Fruit fly (Drosophila melanogaster) whole organism, embryonic: ENCODE results near the gene CG31636.

ENCODE experiments used
- Antp ChIP-seq: fragments of 200-800 bp; sonication (Bioruptor generic); optimal IDR thresholded peaks from 3 replicates; lab custom pipeline; 2016; ENCODE audit warnings: missing biosample characterization, missing genetic modification characterization
- CG10147 ChIP-seq: fragments of 200-800 bp; sonication (Bioruptor generic); optimal IDR thresholded peaks from 2 replicates; lab custom pipeline; 2019; ENCODE audit warnings: missing biosample characterization, mild to moderate bottlenecking, missing genetic modification characterization, moderate library complexity
- CG10543 ChIP-seq: fragments of 200-800 bp; sonication (Bioruptor generic); optimal IDR thresholded peaks from 3 replicates; lab custom pipeline; 2017; ENCODE audit warnings: missing biosample characterization, mild to moderate bottlenecking, missing genetic modification characterization, moderate library complexity
- CG10979 ChIP-seq: fragments of 200-800 bp; sonication (Bioruptor generic); optimal IDR thresholded peaks from 2 replicates; lab custom pipeline; 2018; ENCODE audit warnings: missing biosample characterization, mild to moderate bottlenecking, missing genetic modification characterization, moderate library complexity
- CG11560 ChIP-seq: fragments of 200-800 bp; sonication (Bioruptor generic); IDR thresholded peaks from 3 replicates; pipeline ENCODE4 v1.3.6; 2022; ENCODE audit warnings: missing biosample characterization, missing genetic modification characterization
- CG11723 ChIP-seq: fragments of 200-800 bp; sonication (Bioruptor generic); optimal IDR thresholded peaks from 2 replicates; lab custom pipeline; 2017; ENCODE audit warnings: missing biosample characterization, mild to moderate bottlenecking, missing genetic modification characterization
- CG12769 ChIP-seq: fragments of 200-800 bp; sonication (Bioruptor generic); optimal IDR thresholded peaks from 2 replicates; lab custom pipeline; 2019; ENCODE audit warnings: missing biosample characterization, mild to moderate bottlenecking, missing genetic modification characterization, moderate library complexity
- CG14710 ChIP-seq: fragments of 200-800 bp; sonication (Bioruptor generic); optimal IDR thresholded peaks from 3 replicates; lab custom pipeline; 2019; ENCODE audit warnings: missing biosample characterization, mild to moderate bottlenecking, missing genetic modification characterization, moderate library complexity
- CG1529 ChIP-seq: fragments of 200-800 bp; sonication (Bioruptor generic); optimal IDR thresholded peaks from 3 replicates; lab custom pipeline; 2018; ENCODE audit warnings: missing biosample characterization, missing genetic modification characterization
- CG15479 ChIP-seq: fragments of 200-800 bp; sonication (Bioruptor generic); optimal IDR thresholded peaks from 3 replicates; lab custom pipeline; 2019; ENCODE audit warnings: missing biosample characterization, mild to moderate bottlenecking, missing genetic modification characterization, moderate library complexity
- CG17612 ChIP-seq: fragments of 200-800 bp; sonication (Bioruptor generic); IDR thresholded peaks from 2 replicates; pipeline ENCODE4 v1.3.6; 2022; ENCODE audit warnings: missing biosample characterization, missing genetic modification characterization
- CG18599 ChIP-seq: fragments of 200-800 bp; sonication (Bioruptor generic); optimal IDR thresholded peaks from 3 replicates; lab custom pipeline; 2017; ENCODE audit warnings: missing biosample characterization, missing genetic modification characterization, mild to moderate bottlenecking, moderate library complexity, missing genetic modification reagents
- CG2202 ChIP-seq: fragments of 200-800 bp; sonication (Bioruptor generic); optimal IDR thresholded peaks from 2 replicates; lab custom pipeline; 2018; ENCODE audit warnings: missing biosample characterization, mild to moderate bottlenecking, missing genetic modification characterization
- CG3407 ChIP-seq: fragments of 200-800 bp; sonication (Bioruptor generic); optimal IDR thresholded peaks from 2 replicates; lab custom pipeline; 2018; ENCODE audit warnings: missing biosample characterization, mild to moderate bottlenecking, missing genetic modification characterization
- CG34376 ChIP-seq: fragments of 200-800 bp; sonication (Bioruptor generic); optimal IDR thresholded peaks from 2 replicates; lab custom pipeline; 2018; ENCODE audit warnings: missing biosample characterization, mild to moderate bottlenecking, missing genetic modification characterization
- CG4424 ChIP-seq: fragments of 200-800 bp; sonication (Bioruptor generic); optimal IDR thresholded peaks from 3 replicates; lab custom pipeline; 2016; ENCODE audit warnings: missing biosample characterization, missing genetic modification characterization
- CG5180 ChIP-seq: fragments of 200-800 bp; sonication (Bioruptor generic); optimal IDR thresholded peaks from 3 replicates; lab custom pipeline; 2017; ENCODE audit warnings: missing biosample characterization, missing genetic modification characterization, mild to moderate bottlenecking, moderate library complexity, missing genetic modification reagents
- CG5245 ChIP-seq: fragments of 200-800 bp; sonication (Bioruptor generic); optimal IDR thresholded peaks from 3 replicates; lab custom pipeline; 2016; ENCODE audit warnings: missing biosample characterization, missing genetic modification characterization
- CG6175 ChIP-seq: fragments of 200-800 bp; sonication (Bioruptor generic); IDR thresholded peaks from 3 replicates; pipeline ENCODE4 v1.3.6; 2022; ENCODE audit warnings: missing biosample characterization, missing genetic modification characterization
- CG6791 ChIP-seq: fragments of 200-800 bp; sonication (Bioruptor generic); IDR thresholded peaks from 3 replicates; pipeline ENCODE4 v1.3.6; 2022; ENCODE audit warnings: missing biosample characterization, missing genetic modification characterization; ENCODE audit not compliant: partially characterized antibody
- CG7786 ChIP-seq: fragments of 200-800 bp; sonication (Bioruptor generic); optimal IDR thresholded peaks from 2 replicates; lab custom pipeline; 2016; ENCODE audit warnings: missing biosample characterization, missing genetic modification characterization
- Doc3 ChIP-seq: fragments of 200-800 bp; sonication (Bioruptor generic); IDR thresholded peaks from 3 replicates; pipeline ENCODE4 v1.3.6; 2022; ENCODE audit warnings: missing biosample characterization, missing genetic modification characterization; ENCODE audit not compliant: partially characterized antibody
- Eip74EF ChIP-seq, 2 experiments: fragments of 200-800 bp in 1 of 2; fragments of >200 bp in 1 of 2; sonication (Bioruptor generic) in 1 of 2; optimal IDR thresholded peaks; 2 replicates each; lab custom pipeline; 2017 to 2019; ENCODE audit warnings: missing biosample characterization in 2 of 2, missing genetic modification characterization in 2 of 2, mild to moderate bottlenecking in 1 of 2, moderate library complexity in 1 of 2
- Elba2 ChIP-seq: fragments of 200-800 bp; sonication (Bioruptor generic); optimal IDR thresholded peaks from 3 replicates; lab custom pipeline; 2016; ENCODE audit warnings: missing biosample characterization, missing genetic modification characterization
- HLHmδ ChIP-seq: fragments of 200-800 bp; sonication (Bioruptor generic); optimal IDR thresholded peaks from 2 replicates; lab custom pipeline; 2018; ENCODE audit warnings: missing biosample characterization, mild to moderate bottlenecking, missing genetic modification characterization, moderate library complexity
- Hmr ChIP-seq: fragments of 200-800 bp; sonication (Bioruptor generic); optimal IDR thresholded peaks from 3 replicates; lab custom pipeline; 2017; ENCODE audit warnings: mild to moderate bottlenecking, missing biosample characterization, missing genetic modification reagents, missing genetic modification characterization
- Hr3 ChIP-seq: fragments of 200-800 bp; sonication (Bioruptor generic); optimal IDR thresholded peaks from 3 replicates; lab custom pipeline; 2016; ENCODE audit warnings: missing biosample characterization, missing genetic modification characterization
- Mad ChIP-seq: fragments of 200-800 bp; sonication (Bioruptor generic); optimal IDR thresholded peaks from 2 replicates; lab custom pipeline; 2016; ENCODE audit warnings: missing biosample characterization, missing genetic modification characterization
- Oaz ChIP-seq: fragments of 200-800 bp; sonication (Bioruptor generic); IDR thresholded peaks from 2 replicates; pipeline ENCODE4 v1.3.6; 2022; ENCODE audit warnings: missing biosample characterization, missing genetic modification characterization
- Pdp1 ChIP-seq, 2 experiments: fragments of 200-800 bp; sonication (Bioruptor generic); optimal IDR thresholded peaks; 3 replicates each; lab custom pipeline; 2016; ENCODE audit warnings: missing biosample characterization in 2 of 2, missing genetic modification characterization in 2 of 2, mild to moderate bottlenecking in 1 of 2, moderate library complexity in 1 of 2
- Ptx1 ChIP-seq: fragments of 200-800 bp; sonication (Bioruptor generic); IDR thresholded peaks from 2 replicates; pipeline ENCODE4 v1.3.6; 2022; ENCODE audit warnings: missing biosample characterization, missing genetic modification characterization
- Scr ChIP-seq: fragments of 200-800 bp; sonication (Bioruptor generic); IDR thresholded peaks from 2 replicates; pipeline ENCODE4 v1.3.6; 2022; ENCODE audit warnings: missing biosample characterization, missing genetic modification characterization; ENCODE audit not compliant: partially characterized antibody
- Spps ChIP-seq: fragments of 200-800 bp; sonication (Bioruptor generic); optimal IDR thresholded peaks from 2 replicates; lab custom pipeline; 2018; ENCODE audit warnings: missing biosample characterization, mild to moderate bottlenecking, missing genetic modification characterization
- Xbp1 ChIP-seq: fragments of 200-800 bp; sonication (Bioruptor generic); optimal IDR thresholded peaks from 3 replicates; lab custom pipeline; 2016; ENCODE audit warnings: missing biosample characterization, mild to moderate bottlenecking, missing genetic modification characterization
- aop ChIP-seq: fragments of 200-800 bp; sonication (Bioruptor generic); IDR thresholded peaks from 2 replicates; pipeline ENCODE4 v1.3.6; 2022; ENCODE audit warnings: missing biosample characterization, missing genetic modification characterization
- bowl ChIP-seq: fragments of 200-800 bp; sonication (Bioruptor generic); IDR thresholded peaks from 2 replicates; pipeline ENCODE4 v1.3.6; 2022; ENCODE audit warnings: missing biosample characterization, missing genetic modification characterization
- chm ChIP-seq: fragments of 200-800 bp; sonication (Bioruptor generic); IDR thresholded peaks from 2 replicates; pipeline ENCODE4 v1.3.6; 2022; ENCODE audit warnings: missing biosample characterization, missing genetic modification characterization
- cwo ChIP-seq: fragments of 200-800 bp; sonication (Bioruptor generic); optimal IDR thresholded peaks from 3 replicates; lab custom pipeline; 2017; ENCODE audit warnings: missing biosample characterization, missing genetic modification characterization, mild to moderate bottlenecking, moderate library complexity, missing genetic modification reagents
- fd102C ChIP-seq: fragments of 200-800 bp; sonication (Bioruptor generic); optimal IDR thresholded peaks from 2 replicates; lab custom pipeline; 2018; ENCODE audit warnings: missing biosample characterization, mild to moderate bottlenecking, missing genetic modification characterization, moderate library complexity
- gcm2 ChIP-seq: fragments of 200-800 bp; sonication (Bioruptor generic); optimal IDR thresholded peaks from 2 replicates; lab custom pipeline; 2016; ENCODE audit warnings: missing biosample characterization, missing genetic modification characterization
- gem ChIP-seq: fragments of 200-800 bp; sonication (Bioruptor generic); optimal IDR thresholded peaks from 2 replicates; lab custom pipeline; 2019; ENCODE audit warnings: missing biosample characterization, mild to moderate bottlenecking, missing genetic modification characterization, moderate library complexity
- hb ChIP-seq: fragments of 200-800 bp; sonication (Bioruptor generic); IDR thresholded peaks from 3 replicates; pipeline ENCODE4 v1.3.6; 2022; ENCODE audit warnings: missing biosample characterization, missing genetic modification characterization; ENCODE audit not compliant: partially characterized antibody
- hth ChIP-seq: fragments of >200 bp; optimal IDR thresholded peaks from 2 replicates; lab custom pipeline; 2017; ENCODE audit warnings: inconsistent platforms
- kni ChIP-seq: fragments of 200-800 bp; sonication (Bioruptor generic); optimal IDR thresholded peaks from 3 replicates; lab custom pipeline; 2017; ENCODE audit warnings: mild to moderate bottlenecking, missing biosample characterization, missing genetic modification reagents, missing genetic modification characterization
- mirr ChIP-seq: fragments of 200-800 bp; sonication (Bioruptor generic); optimal IDR thresholded peaks from 3 replicates; lab custom pipeline; 2018; ENCODE audit warnings: missing biosample characterization, mild to moderate bottlenecking, missing genetic modification characterization
- odd ChIP-seq: fragments of 200-800 bp; sonication (Bioruptor generic); optimal IDR thresholded peaks from 2 replicates; lab custom pipeline; 2017; ENCODE audit warnings: missing biosample characterization, mild to moderate bottlenecking, missing genetic modification characterization
- phol ChIP-seq: fragments of 200-800 bp; sonication (Bioruptor generic); optimal IDR thresholded peaks from 3 replicates; lab custom pipeline; 2018; ENCODE audit warnings: missing biosample characterization, mild to moderate bottlenecking, missing genetic modification characterization, moderate library complexity
- zf30C ChIP-seq: fragments of 200-800 bp; sonication (Bioruptor generic); optimal IDR thresholded peaks from 3 replicates; lab custom pipeline; 2018; ENCODE audit warnings: missing biosample characterization, mild to moderate bottlenecking, missing genetic modification characterization

The CG31636 gene

DNA sequence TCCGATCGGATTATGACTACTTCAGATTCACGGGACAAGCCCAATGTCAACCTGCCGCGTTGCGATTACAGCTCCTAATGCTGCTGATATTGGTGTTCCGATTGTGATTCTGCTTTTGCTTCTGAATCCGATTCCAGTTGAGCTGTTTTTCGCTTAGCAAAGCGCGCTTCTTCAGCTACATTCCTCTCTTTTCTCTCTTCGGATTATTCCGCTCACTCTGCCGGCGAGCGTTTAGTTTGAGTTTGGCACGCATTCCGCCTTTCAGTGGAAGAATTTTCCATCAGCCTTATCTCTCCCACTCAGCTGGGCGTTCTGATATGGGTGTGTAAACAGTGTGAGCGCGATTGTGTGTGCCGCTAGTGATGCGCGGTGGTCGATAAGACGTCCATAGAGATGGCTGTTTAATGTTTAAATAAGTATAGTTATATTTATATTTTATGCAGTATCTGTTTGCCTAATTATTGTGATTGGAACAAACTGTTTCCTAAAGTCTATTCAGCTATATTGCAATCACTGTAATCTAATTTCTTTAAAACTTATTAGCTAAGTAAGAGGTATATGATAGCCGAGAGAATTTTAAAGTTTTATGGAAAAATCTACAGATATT is 9.9 kb upstream of the CG31636 start, which contains the start of gene Galt (continued):
- no peak for TF ChIP-seq CG5245 (GFP tag; lab: Kevin White, UChicago)
- TF ChIP-seq CG1529 (GFP tag; lab: Kevin White, UChicago), result no peak
- TF ChIP-seq odd (GFP tag; lab: Kevin White, UChicago), result peak; percentile 43
- no peak for TF ChIP-seq Antp (GFP tag; lab: Kevin White, UChicago)
- TF ChIP-seq CG18599 (GFP tag; lab: Kevin White, UChicago), result peak; percentile 21
- TF ChIP-seq CG34376 (GFP tag; lab: Kevin White, UChicago), result peak; percentile 90
- peak; percentile 5 for TF ChIP-seq Hr3 (GFP tag; lab: Kevin White, UChicago)
- TF ChIP-seq Elba2 (GFP tag; lab: Kevin White, UChicago), result no peak
- no peak for TF ChIP-seq CG6175
- TF ChIP-seq mirr (GFP tag; lab: Kevin White, UChicago), result peak; percentile 54
- no peak for TF ChIP-seq CG11560
- peak; percentile 28 for TF ChIP-seq Xbp1 (GFP tag; lab: Kevin White, UChicago)
- TF ChIP-seq CG7786 (GFP tag; lab: Kevin White, UChicago), result no peak
- peak; percentile 78 for TF ChIP-seq CG10543
- TF ChIP-seq phol (tag; lab: Kevin White, UChicago), result peak; percentile 40
- TF ChIP-seq CG3407 (GFP tag; lab: Kevin White, UChicago), result no peak
- peak; percentile 59 for TF ChIP-seq CG15479 (GFP tag; lab: Kevin White, UChicago)
- TF ChIP-seq Doc3 (GFP tag; lab: Robert Waterston, UW), result no peak; the same call in 1 of the 3 replicates
- TF ChIP-seq zf30C, result no peak
- peak; percentile 57 for TF ChIP-seq kni (GFP tag; lab: Kevin White, UChicago)
- TF ChIP-seq CG6791 (GFP tag; lab: Robert Waterston, UW), result peak; percentile 70; the same call in 2 of the 3 replicates
- peak; percentile 66 for TF ChIP-seq Hmr (GFP tag; lab: Kevin White, UChicago)
- no peak for TF ChIP-seq Spps
- peak; percentile 17 for TF ChIP-seq CG4424
- no peak for TF ChIP-seq CG5180 (GFP tag; lab: Kevin White, UChicago)
- no peak for TF ChIP-seq gem (tag; lab: Kevin White, UChicago)
- no peak for TF ChIP-seq CG11723 (GFP tag; lab: Kevin White, UChicago)
- TF ChIP-seq chm (GFP tag; lab: Robert Waterston, UW), result peak; percentile 16; the same call in 1 of the 2 replicates
- no peak for TF ChIP-seq CG17612 (GFP tag; lab: Robert Waterston, UW)
- no peak for TF ChIP-seq Ptx1 (GFP tag; lab: Robert Waterston, UW)
- no peak for TF ChIP-seq Oaz
- TF ChIP-seq CG10979, result peak; percentile 32
- no peak for TF ChIP-seq hth (lab: Kevin White, UChicago)
- no peak for TF ChIP-seq aop
- TF ChIP-seq Eip74EF (GFP tag; optimal IDR thresholded peaks at IDR 0.05; lab: Kevin White, UChicago), result peak in 1 of 2 experiments; percentile 24
- TF ChIP-seq hb (GFP tag; lab: Robert Waterston, UW), result peak; percentile 76
- no peak for TF ChIP-seq CG12769
- TF ChIP-seq Pdp1 (GFP tag; optimal IDR thresholded peaks at IDR 0.05; lab: Kevin White, UChicago), result peak in 1 of 2 experiments; percentile 25
- no peak for TF ChIP-seq Mad (GFP tag; lab: Kevin White, UChicago)
- TF ChIP-seq Scr, result peak; percentile 77
- TF ChIP-seq HLHmδ (GFP tag; lab: Kevin White, UChicago), result peak; percentile 54
- no peak for TF ChIP-seq fd102C
- no peak for TF ChIP-seq CG10147 (GFP tag; lab: Kevin White, UChicago)
- peak; percentile 68 for TF ChIP-seq CG14710 (tag; lab: Kevin White, UChicago)
- TF ChIP-seq gcm2 (GFP tag; lab: Kevin White, UChicago), result no peak
- peak; percentile 38 for TF ChIP-seq cwo (GFP tag; lab: Kevin White, UChicago)
- no peak for TF ChIP-seq bowl (GFP tag; lab: Robert Waterston, UW)
- peak; percentile 10 for TF ChIP-seq CG2202 (tag; lab: Kevin White, UChicago)
